Fruit fly (Drosophila melanogaster): ENCODE results near the gene CG8034.

dm6 chrX:19285441-19285840 lies 12.5 kb downstream of the CG8034 start:
- no peak for TF ChIP-seq CG8478 (optimal IDR thresholded peaks at IDR 0.05)
- TF ChIP-seq CTCF (optimal IDR thresholded peaks at IDR 0.05), result no peak
